Fruit fly (Drosophila melanogaster): ENCODE measurements around the gene CG2519.
A peak's percentile ranks its signal among the peaks of the same experiment; 100 is the strongest.

Gene CG2519

DNA sequence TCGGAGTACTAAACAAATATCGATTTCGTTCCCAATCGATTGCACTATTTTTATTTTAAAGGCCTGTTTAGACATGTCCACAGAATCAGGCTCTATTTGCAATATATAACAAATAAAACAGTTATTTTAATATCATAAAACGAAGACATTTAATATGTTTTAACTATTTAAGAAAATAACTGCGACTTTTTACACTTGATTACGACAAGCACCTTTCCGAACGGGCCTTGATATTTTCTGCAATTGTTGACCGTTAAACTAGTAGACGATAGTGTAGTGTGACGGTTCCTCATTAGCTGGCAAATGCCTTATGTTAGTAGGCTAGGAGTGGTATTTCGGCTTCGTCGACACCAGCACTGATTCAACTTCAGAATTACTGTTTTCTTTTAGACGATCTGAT, 21.0 kb upstream of the CG2519 start, which contains the start of the genes CG2931 and Rheb (continued):
- TF ChIP-seq dan (GFP tag; IDR thresholded peaks at IDR 0.05): no peak
- no peak for TF ChIP-seq sens-2 (GFP tag; IDR thresholded peaks at IDR 0.05)
- TF ChIP-seq CG31224 (GFP tag; IDR thresholded peaks at IDR 0.05): no peak
- TF ChIP-seq dmrt11E (tag; optimal IDR thresholded peaks at IDR 0.05): peak; percentile 64
- TF ChIP-seq Nf-YB (GFP tag; optimal IDR thresholded peaks at IDR 0.05): peak; percentile 43
- no peak for TF ChIP-seq D (optimal IDR thresholded peaks at IDR 0.05)
- no peak for TF ChIP-seq D (GFP tag; optimal IDR thresholded peaks at IDR 0.05)
- TF ChIP-seq CG13296 (GFP tag; optimal IDR thresholded peaks at IDR 0.05): peak; percentile 23
- TF ChIP-seq Xbp1 (GFP tag; optimal IDR thresholded peaks at IDR 0.05): peak; percentile 77
- no peak for TF ChIP-seq so (GFP tag; IDR thresholded peaks at IDR 0.05)
- peak; percentile 81 for TF ChIP-seq Rfx (GFP tag; IDR thresholded peaks at IDR 0.05)
- TF ChIP-seq salm (tag; optimal IDR thresholded peaks at IDR 0.05): peak; percentile 16
- no peak for TF ChIP-seq CG2202 (tag; optimal IDR thresholded peaks at IDR 0.05)
- peak; percentile 60 for TF ChIP-seq Blimp-1 (GFP tag; optimal IDR thresholded peaks at IDR 0.05)
- TF ChIP-seq ato (GFP tag; IDR thresholded peaks at IDR 0.05; ENCODE audit: partially characterized antibody): no peak
- TF ChIP-seq fd96Cb (tag; optimal IDR thresholded peaks at IDR 0.05): peak; percentile 48
- TF ChIP-seq amos (GFP tag; IDR thresholded peaks at IDR 0.05; ENCODE audit: partially characterized antibody): peak; percentile 76
- TF ChIP-seq Oaz (GFP tag; IDR thresholded peaks at IDR 0.05): peak; percentile 49; the same call in 1 of the 2 replicates
- TF ChIP-seq grau (tag; optimal IDR thresholded peaks at IDR 0.05): peak; percentile 67
- peak; percentile 93 for TF ChIP-seq ssp (GFP tag; IDR thresholded peaks at IDR 0.05)
- no peak for TF ChIP-seq Poxn (GFP tag; IDR thresholded peaks at IDR 0.05)
- TF ChIP-seq crp (GFP tag; optimal IDR thresholded peaks at IDR 0.05): peak in 1 of 2 experiments; percentile 55
- no peak for TF ChIP-seq CG3163 (GFP tag; optimal IDR thresholded peaks at IDR 0.05)
- TF ChIP-seq MBD-R2 (GFP tag; IDR thresholded peaks at IDR 0.05): peak; percentile 72
- peak; percentile 39; the same call in 1 of the 3 replicates for TF ChIP-seq Optix (GFP tag; IDR thresholded peaks at IDR 0.05)
- no peak for TF ChIP-seq CG4404 (GFP tag; IDR thresholded peaks at IDR 0.05)
- peak; percentile 83 for TF ChIP-seq CG2120 (GFP tag; optimal IDR thresholded peaks at IDR 0.05)
- no peak for TF ChIP-seq Mrtf (GFP tag; IDR thresholded peaks at IDR 0.05)
- TF ChIP-seq hb (GFP tag; IDR thresholded peaks at IDR 0.05; ENCODE audit: partially characterized antibody): peak; percentile 59; the same call in 2 of the 3 replicates
- TF ChIP-seq CG18262 (tag; optimal IDR thresholded peaks at IDR 0.05): peak; percentile 57
- TF ChIP-seq ham (GFP tag; IDR thresholded peaks at IDR 0.05): no peak
- peak; percentile 42 for TF ChIP-seq CG12744 (GFP tag; optimal IDR thresholded peaks at IDR 0.05)
- peak; percentile 89 for TF ChIP-seq pzg (GFP tag; optimal IDR thresholded peaks at IDR 0.05)
- TF ChIP-seq hth (optimal IDR thresholded peaks at IDR 0.05): no peak
- TF ChIP-seq Trl (optimal IDR thresholded peaks at IDR 0.05): no peak
- TF ChIP-seq Trl (GFP tag; optimal IDR thresholded peaks at IDR 0.05): no peak
- no peak for TF ChIP-seq CG4282 (GFP tag; optimal IDR thresholded peaks at IDR 0.05)
- peak; percentile 2 for TF ChIP-seq en (GFP tag; optimal IDR thresholded peaks at IDR 0.05)
- peak; percentile 66 for TF ChIP-seq Max (GFP tag; optimal IDR thresholded peaks at IDR 0.05)
- no peak for TF ChIP-seq NFAT (GFP tag; IDR thresholded peaks at IDR 0.05)
- peak; percentile 53 for TF ChIP-seq Dip3 (GFP tag; optimal IDR thresholded peaks at IDR 0.05)
- no peak for TF ChIP-seq CG34376 (GFP tag; optimal IDR thresholded peaks at IDR 0.05)
- peak; percentile 44 for TF ChIP-seq Mad (GFP tag; optimal IDR thresholded peaks at IDR 0.05)
- TF ChIP-seq scrt (GFP tag; optimal IDR thresholded peaks at IDR 0.05): no peak
- TF ChIP-seq Fer3 (tag; optimal IDR thresholded peaks at IDR 0.05): peak; percentile 63
- TF ChIP-seq Camta (GFP tag; optimal IDR thresholded peaks at IDR 0.05): peak; percentile 51
- peak; percentile 100 for TF ChIP-seq CG17802 (tag; optimal IDR thresholded peaks at IDR 0.05)
- TF ChIP-seq YL-1 (GFP tag; optimal IDR thresholded peaks at IDR 0.05): peak; percentile 87
- TF ChIP-seq Bteb2 (GFP tag; optimal IDR thresholded peaks at IDR 0.05): peak; percentile 51
- TF ChIP-seq dysf (GFP tag; IDR thresholded peaks at IDR 0.05): peak; percentile 72
- TF ChIP-seq sima (GFP tag; optimal IDR thresholded peaks at IDR 0.05): no peak
- TF ChIP-seq hbn (GFP tag; IDR thresholded peaks at IDR 0.05; ENCODE audit: partially characterized antibody): peak; percentile 73

Data from whole organism, embryonic.